Worm (Caenorhabditis elegans) whole organism, L2 larva: ENCODE results near the gene nspb-5.
"Not testable (repeated sequence)": the region's sequence is repeated elsewhere in the genome, so short reads cannot be mapped to it uniquely, and the experiment has no call there.

Experiments used
- Y55F3AM.14 ChIP-seq: fragments of 200-800 bp; sonication (Bioruptor generic); optimal IDR thresholded peaks from 2 replicates; lab custom pipeline; 2018; ENCODE audit warnings: mild to moderate bottlenecking, missing genetic modification characterization, missing compliant biosample characterization
- ama-1 ChIP-seq: fragments of 150-350 bp; optimal IDR thresholded peaks from 2 replicates; lab custom pipeline; 2018; ENCODE audit warnings: inconsistent platforms
- egl-27 ChIP-seq: sonication (generic microtip); optimal IDR thresholded peaks from 3 replicates; lab custom pipeline; 2017; ENCODE audit warnings: missing biosample characterization, missing genetic modification reagents, missing genetic modification characterization
- lin-39 ChIP-seq: fragments of 150-350 bp; optimal IDR thresholded peaks from 2 replicates; lab custom pipeline; 2014; ENCODE audit warnings: missing biosample characterization, missing genetic modification reagents, missing genetic modification characterization
- mab-5 ChIP-seq: fragments of 150-350 bp; optimal IDR thresholded peaks from 2 replicates; lab custom pipeline; 2014; ENCODE audit warnings: missing biosample characterization, missing genetic modification characterization
- nhr-21 ChIP-seq: fragments of 150-350 bp; optimal IDR thresholded peaks from 2 replicates; lab custom pipeline; 2014; ENCODE audit warnings: missing biosample characterization, missing genetic modification characterization
- sem-4 ChIP-seq: fragments of 150-350 bp; optimal IDR thresholded peaks from 2 replicates; lab custom pipeline; 2014; ENCODE audit warnings: missing biosample characterization, missing genetic modification reagents, missing genetic modification characterization
- snpc-4 ChIP-seq: fragments of 150-350 bp; optimal IDR thresholded peaks from 2 replicates; lab custom pipeline; 2014; ENCODE audit warnings: missing biosample characterization, missing genetic modification characterization
- unc-39 ChIP-seq: fragments of 150-350 bp; optimal IDR thresholded peaks from 2 replicates; lab custom pipeline; 2014; ENCODE audit warnings: missing biosample characterization, missing genetic modification characterization

DNA sequence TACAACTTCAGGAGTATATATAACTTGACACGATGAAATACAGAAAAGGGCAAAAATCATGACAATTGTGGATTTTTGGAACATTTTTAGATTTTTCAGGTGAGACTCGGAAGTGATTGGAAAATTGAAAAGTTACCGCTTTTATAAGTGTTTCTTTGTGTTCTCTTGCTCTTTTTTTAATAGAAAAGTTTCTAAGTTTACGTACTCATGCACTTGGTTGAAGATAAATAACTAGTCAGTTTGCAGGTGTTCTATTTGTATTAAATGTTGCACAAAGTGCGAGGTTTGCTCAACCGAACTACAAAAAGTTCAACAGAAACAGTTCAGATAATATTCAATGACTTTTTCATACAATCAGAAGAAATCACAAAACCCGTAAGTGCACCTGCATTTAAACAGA, 4.0 kb upstream of the nspb-5 start, which contains the start of gene nspb-3:
- TF ChIP-seq unc-39 (tag; lab: Kevin White, UChicago); nhr-21; lin-39 (tag; lab: Kevin White, UChicago); Y55F3AM.14 (GFP tag; lab: Kevin White, UChicago); ama-1 (lab: Kevin White, UChicago); mab-5; snpc-4 (tag; lab: Kevin White, UChicago); egl-27 (tag; lab: Kevin White, UChicago); sem-4 (tag; lab: Kevin White, UChicago): not testable (repeated sequence)
